Worm (Caenorhabditis elegans): ENCODE measurements around the gene trip-4.

DNA sequence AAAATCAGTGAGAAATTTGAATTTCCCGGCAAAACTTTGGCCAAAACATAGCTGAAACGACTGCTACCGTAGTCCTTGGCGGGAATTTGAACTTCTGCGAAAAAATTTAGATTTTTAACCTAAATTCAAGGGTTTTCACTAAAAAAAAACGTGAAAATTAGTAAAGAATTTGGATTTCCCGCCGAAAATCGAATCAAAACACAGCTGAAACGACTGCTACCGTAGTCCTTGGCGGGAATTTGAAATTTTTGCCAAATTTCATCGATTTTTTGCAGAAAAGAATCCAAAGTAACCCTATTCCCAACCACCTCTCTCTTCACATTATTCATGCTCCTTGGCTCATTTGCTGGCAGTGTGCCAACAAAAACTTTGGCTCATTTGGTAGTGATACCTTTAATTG lies 14.1 kb upstream of the trip-4 start:
- TF ChIP-seq B0019.2 (GFP tag; conservative IDR thresholded peaks at IDR 0.05): no peak
- no peak for TF ChIP-seq unc-130 (GFP tag; optimal IDR thresholded peaks at IDR 0.05)
- TF ChIP-seq pha-4 (tag; optimal IDR thresholded peaks at IDR 0.05): no peak
- TF ChIP-seq ama-1 (optimal IDR thresholded peaks at IDR 0.05): no peak
- TF ChIP-seq ama-1 (GFP tag; optimal IDR thresholded peaks at IDR 0.05): no peak
- TF ChIP-seq aptf-3 (GFP tag; IDR thresholded peaks at IDR 0.05): no peak
- TF ChIP-seq efl-1 (GFP tag; optimal IDR thresholded peaks at IDR 0.05): peak; percentile 73
- no peak for TF ChIP-seq tlf-1 (GFP tag; optimal IDR thresholded peaks at IDR 0.05)
- TF ChIP-seq D2030.7 (GFP tag; IDR thresholded peaks at IDR 0.05): peak; percentile 51; the same call in 1 of the 2 replicates
- TF ChIP-seq pbrm-1 (GFP tag; IDR thresholded peaks at IDR 0.05): no peak
- TF ChIP-seq nfya-2 (GFP tag; IDR thresholded peaks at IDR 0.05): no peak

Measured in whole organism, young adult.